Fruit fly (Drosophila melanogaster): ENCODE data around the gene CG5953.
A peak's percentile ranks its signal among the peaks of the same experiment; 100 is the strongest.

Gene CG5953

dm6 chr2L:16495193-16495780, 37.4 kb downstream of the CG5953 start (continued):
- TF ChIP-seq CG2678 (tag; optimal IDR thresholded peaks at IDR 0.05) (no peak), CG10209 (GFP tag; optimal IDR thresholded peaks at IDR 0.05) (peak; percentile 83), pros (GFP tag; optimal IDR thresholded peaks at IDR 0.05) (no peak), Neu2 (GFP tag; optimal IDR thresholded peaks at IDR 0.05; ENCODE audit: borderline replicate concordance) (no peak), dm (GFP tag; optimal IDR thresholded peaks at IDR 0.05) (peak; percentile 73), D19A (tag; optimal IDR thresholded peaks at IDR 0.05) (no peak), lola (GFP tag; optimal IDR thresholded peaks at IDR 0.05) (peak in 1 of 3 experiments; percentile 92), CG32767 (GFP tag; IDR thresholded peaks at IDR 0.05) (peak; percentile 70), ERR (GFP tag; optimal IDR thresholded peaks at IDR 0.05) (no peak), mirr (GFP tag; optimal IDR thresholded peaks at IDR 0.05) (no peak), dmrt11E (tag; optimal IDR thresholded peaks at IDR 0.05) (peak; percentile 92), ham (GFP tag; IDR thresholded peaks at IDR 0.05) (no peak), chif (GFP tag; optimal IDR thresholded peaks at IDR 0.05) (peak; percentile 76 to 89), Doc2 (GFP tag; IDR thresholded peaks at IDR 0.05) (no peak), toy (GFP tag; IDR thresholded peaks at IDR 0.05) (no peak), TFAM (GFP tag; optimal IDR thresholded peaks at IDR 0.05) (no peak), CG3281 (GFP tag; optimal IDR thresholded peaks at IDR 0.05) (no peak), Hmr (GFP tag; optimal IDR thresholded peaks at IDR 0.05) (peak; percentile 76), row (GFP tag; IDR thresholded peaks at IDR 0.05) (peak; percentile 82), Spps (tag; optimal IDR thresholded peaks at IDR 0.05) (no peak), NfI (GFP tag; optimal IDR thresholded peaks at IDR 0.05) (peak; percentile 82), Taf1 (GFP tag; IDR thresholded peaks at IDR 0.05) (no peak), hb (GFP tag; IDR thresholded peaks at IDR 0.05; ENCODE audit: partially characterized antibody) (no peak), stwl (tag; optimal IDR thresholded peaks at IDR 0.05) (no peak), Blimp-1 (GFP tag; optimal IDR thresholded peaks at IDR 0.05) (no peak), MTF-1 (GFP tag; optimal IDR thresholded peaks at IDR 0.05; ENCODE audit: borderline replicate concordance) (no peak), B-H1 (GFP tag; IDR thresholded peaks at IDR 0.05) (no peak), CG8924 (tag; optimal IDR thresholded peaks at IDR 0.05) (peak; percentile 96), slou (GFP tag; optimal IDR thresholded peaks at IDR 0.05) (no peak), CG11560 (tag; IDR thresholded peaks at IDR 0.05) (no peak), CG10979 (tag; optimal IDR thresholded peaks at IDR 0.05) (no peak), CG4820 (GFP tag; optimal IDR thresholded peaks at IDR 0.05) (no peak), Xbp1 (GFP tag; optimal IDR thresholded peaks at IDR 0.05) (peak; percentile 87), ranshi (GFP tag; IDR thresholded peaks at IDR 0.05) (no peak), CG11456 (GFP tag; IDR thresholded peaks at IDR 0.05) (0 out of 3 replicates have a peak, but pooled peaks have one; percentile 48), chm (GFP tag; IDR thresholded peaks at IDR 0.05) (peak; percentile 91), Ets65A (GFP tag) (no peak), Hand (GFP tag; optimal IDR thresholded peaks at IDR 0.05) (peak; percentile 56), org-1 (GFP tag; optimal IDR thresholded peaks at IDR 0.05) (peak; percentile 82), Ada2b (GFP tag; IDR thresholded peaks at IDR 0.05) (peak; percentile 34; the same call in 1 of the 2 replicates), CG17568 (GFP tag; optimal IDR thresholded peaks at IDR 0.05) (peak; percentile 84), Oaz (GFP tag; IDR thresholded peaks at IDR 0.05) (no peak), da (GFP tag; optimal IDR thresholded peaks at IDR 0.05) (peak; percentile 20), ken (GFP tag; IDR thresholded peaks at IDR 0.05) (peak; percentile 87), Elba2 (GFP tag; optimal IDR thresholded peaks at IDR 0.05) (peak; percentile 3), sens (GFP tag) (peak; percentile 33), CG6813 (GFP tag; optimal IDR thresholded peaks at IDR 0.05) (no peak), CG10321 (GFP tag; IDR thresholded peaks at IDR 0.05) (peak; percentile 42; the same call in 1 of the 2 replicates), CG9876 (GFP tag; optimal IDR thresholded peaks at IDR 0.05) (peak; percentile 68), CG9932 (GFP tag; IDR thresholded peaks at IDR 0.05) (peak; percentile 44; the same call in 1 of the 2 replicates)
